Fruit fly (Drosophila melanogaster) whole organism, embryonic: ENCODE data around the gene CG17572.

Source experiments
- Awh ChIP-seq: fragments of 200-800 bp; sonication (Bioruptor generic); IDR thresholded peaks from 2 replicates; pipeline ENCODE4, ENCODE4 v1.3.6; 2022; ENCODE audit warnings: missing biosample characterization, missing genetic modification characterization
- BtbVII ChIP-seq: fragments of 200-800 bp; sonication (Bioruptor generic); optimal IDR thresholded peaks from 3 replicates; lab custom pipeline; 2017; ENCODE audit warnings: missing biosample characterization, mild to moderate bottlenecking, missing genetic modification characterization
- C15 ChIP-seq: fragments of 200-800 bp; sonication (Bioruptor generic); IDR thresholded peaks from 3 replicates; pipeline ENCODE4 v1.3.6; 2022; ENCODE audit warnings: missing biosample characterization, missing genetic modification characterization
- CG10147 ChIP-seq: fragments of 200-800 bp; sonication (Bioruptor generic); optimal IDR thresholded peaks from 2 replicates; lab custom pipeline; 2019; ENCODE audit warnings: missing biosample characterization, mild to moderate bottlenecking, missing genetic modification characterization, moderate library complexity
- CG1024 ChIP-seq: fragments of 200-800 bp; sonication (Bioruptor generic); IDR thresholded peaks from 2 replicates; pipeline ENCODE4 v1.3.6; 2022; ENCODE audit warnings: missing biosample characterization, missing genetic modification characterization
- CG10979 ChIP-seq: fragments of 200-800 bp; sonication (Bioruptor generic); optimal IDR thresholded peaks from 2 replicates; lab custom pipeline; 2018; ENCODE audit warnings: missing biosample characterization, mild to moderate bottlenecking, missing genetic modification characterization, moderate library complexity
- CG11398 ChIP-seq: fragments of 200-800 bp; sonication (Bioruptor generic); optimal IDR thresholded peaks from 2 replicates; lab custom pipeline; 2016; ENCODE audit warnings: missing biosample characterization, missing genetic modification characterization
- CG12391 ChIP-seq: fragments of 200-800 bp; sonication (Bioruptor generic); optimal IDR thresholded peaks from 3 replicates; lab custom pipeline; 2018; ENCODE audit warnings: missing biosample characterization, mild to moderate bottlenecking, missing genetic modification characterization, moderate library complexity
- CG13123 ChIP-seq: fragments of 200-800 bp; sonication (Bioruptor generic); optimal IDR thresholded peaks from 2 replicates; lab custom pipeline; 2016; ENCODE audit warnings: missing biosample characterization, missing genetic modification characterization
- CG13775 ChIP-seq: fragments of 200-800 bp; sonication (Bioruptor generic); optimal IDR thresholded peaks from 3 replicates; lab custom pipeline; 2017; ENCODE audit warnings: missing biosample characterization, mild to moderate bottlenecking, missing genetic modification characterization
- CG14965 ChIP-seq: fragments of 200-800 bp; sonication (Bioruptor generic); optimal IDR thresholded peaks from 2 replicates; lab custom pipeline; 2016; ENCODE audit warnings: missing biosample characterization, missing genetic modification characterization, borderline replicate concordance
- CG16813 ChIP-seq: fragments of 200-800 bp; sonication (Bioruptor generic); IDR thresholded peaks from 3 replicates; pipeline ENCODE4 v1.3.6; 2022; ENCODE audit warnings: missing biosample characterization, missing genetic modification characterization; ENCODE audit not compliant: partially characterized antibody
- CG17912 ChIP-seq: fragments of 200-800 bp; sonication (Bioruptor generic); optimal IDR thresholded peaks from 2 replicates; lab custom pipeline; 2018; ENCODE audit warnings: missing biosample characterization, mild to moderate bottlenecking, missing genetic modification characterization
- CG18476 ChIP-seq: fragments of 200-800 bp; sonication (Bioruptor generic); optimal IDR thresholded peaks from 2 replicates; lab custom pipeline; 2016; ENCODE audit warnings: missing biosample characterization, mild to moderate bottlenecking, missing genetic modification characterization
- CG3163 ChIP-seq: fragments of 200-800 bp; sonication (Bioruptor generic); optimal IDR thresholded peaks from 3 replicates; lab custom pipeline; 2016; ENCODE audit warnings: missing biosample characterization, missing genetic modification characterization
- CG34422 ChIP-seq: fragments of 200-800 bp; sonication (Bioruptor generic); IDR thresholded peaks from 3 replicates; pipeline ENCODE4 v1.3.6; 2022; ENCODE audit warnings: missing biosample characterization, missing genetic modification characterization
- CG3838 ChIP-seq: fragments of 200-800 bp; sonication (Bioruptor generic); optimal IDR thresholded peaks from 3 replicates; lab custom pipeline; 2016; ENCODE audit warnings: missing biosample characterization, missing genetic modification characterization
- CG4617 ChIP-seq: fragments of 200-800 bp; sonication (Bioruptor generic); optimal IDR thresholded peaks from 3 replicates; lab custom pipeline; 2016; ENCODE audit warnings: missing biosample characterization, missing genetic modification characterization, borderline replicate concordance
- CG6689 ChIP-seq: fragments of 200-800 bp; sonication (Bioruptor generic); IDR thresholded peaks from 2 replicates; pipeline ENCODE4 v1.3.6; 2022; ENCODE audit warnings: missing biosample characterization, missing genetic modification characterization
- Chrac-16 ChIP-seq: fragments of 200-800 bp; sonication (Bioruptor generic); optimal IDR thresholded peaks from 3 replicates; lab custom pipeline; 2016; ENCODE audit warnings: missing biosample characterization, missing genetic modification characterization
- Dad ChIP-seq: fragments of 200-800 bp; sonication (Bioruptor generic); optimal IDR thresholded peaks from 3 replicates; lab custom pipeline; 2016; ENCODE audit warnings: missing biosample characterization, missing genetic modification characterization
- Dp ChIP-seq: fragments of 200-800 bp; sonication (Bioruptor generic); optimal IDR thresholded peaks from 2 replicates; lab custom pipeline; 2018; ENCODE audit warnings: missing biosample characterization, mild to moderate bottlenecking, missing genetic modification characterization, moderate library complexity
- H15 ChIP-seq: fragments of 200-800 bp; sonication (Bioruptor generic); IDR thresholded peaks from 3 replicates; pipeline ENCODE4 v1.3.6; 2022; ENCODE audit warnings: missing biosample characterization, missing genetic modification characterization
- HLHmδ ChIP-seq: fragments of 200-800 bp; sonication (Bioruptor generic); optimal IDR thresholded peaks from 2 replicates; lab custom pipeline; 2018; ENCODE audit warnings: missing biosample characterization, mild to moderate bottlenecking, missing genetic modification characterization, moderate library complexity
- Hand ChIP-seq: fragments of 200-800 bp; sonication (Bioruptor generic); optimal IDR thresholded peaks from 2 replicates; lab custom pipeline; 2017; ENCODE audit warnings: mild to moderate bottlenecking, missing biosample characterization, missing genetic modification reagents, missing genetic modification characterization
- Hmr ChIP-seq: fragments of 200-800 bp; sonication (Bioruptor generic); optimal IDR thresholded peaks from 3 replicates; lab custom pipeline; 2017; ENCODE audit warnings: mild to moderate bottlenecking, missing biosample characterization, missing genetic modification reagents, missing genetic modification characterization
- Hr3 ChIP-seq: fragments of 200-800 bp; sonication (Bioruptor generic); optimal IDR thresholded peaks from 3 replicates; lab custom pipeline; 2016; ENCODE audit warnings: missing biosample characterization, missing genetic modification characterization
- Lpt ChIP-seq: fragments of >200 bp; optimal IDR thresholded peaks from 2 replicates; lab custom pipeline; 2018; ENCODE audit warnings: missing biosample characterization, missing genetic modification characterization
- Mad ChIP-seq: fragments of 200-800 bp; sonication (Bioruptor generic); optimal IDR thresholded peaks from 2 replicates; lab custom pipeline; 2016; ENCODE audit warnings: missing biosample characterization, missing genetic modification characterization
- Opbp ChIP-seq: fragments of 200-800 bp; sonication (Bioruptor generic); IDR thresholded peaks from 3 replicates; pipeline ENCODE4 v1.3.6; 2022; ENCODE audit warnings: missing biosample characterization, missing genetic modification characterization; ENCODE audit not compliant: partially characterized antibody
- Taf1 ChIP-seq: fragments of 200-800 bp; sonication (Bioruptor generic); IDR thresholded peaks from 2 replicates; pipeline ENCODE4 v1.3.6; 2022; ENCODE audit warnings: missing biosample characterization, missing genetic modification characterization
- Xbp1 ChIP-seq: fragments of 200-800 bp; sonication (Bioruptor generic); optimal IDR thresholded peaks from 3 replicates; lab custom pipeline; 2016; ENCODE audit warnings: missing biosample characterization, mild to moderate bottlenecking, missing genetic modification characterization
- YL-1 ChIP-seq: fragments of 200-800 bp; sonication (Bioruptor generic); optimal IDR thresholded peaks from 3 replicates; lab custom pipeline; 2017; ENCODE audit warnings: missing biosample characterization, mild to moderate bottlenecking, missing genetic modification characterization
- ato ChIP-seq: fragments of 200-800 bp; sonication (Bioruptor generic); IDR thresholded peaks from 2 replicates; pipeline ENCODE4 v1.3.6; 2022; ENCODE audit warnings: missing biosample characterization, missing genetic modification characterization; ENCODE audit not compliant: partially characterized antibody
- cato ChIP-seq: fragments of 200-800 bp; sonication (Bioruptor generic); optimal IDR thresholded peaks from 2 replicates; lab custom pipeline; 2016; ENCODE audit warnings: missing biosample characterization, missing genetic modification characterization, borderline replicate concordance
- chif ChIP-seq, 2 experiments: fragments of 200-800 bp; sonication (Bioruptor generic); optimal IDR thresholded peaks; 3 replicates each; lab custom pipeline; 2016; ENCODE audit warnings: missing biosample characterization in 2 of 2, missing genetic modification characterization in 2 of 2
- dysf ChIP-seq: fragments of 200-800 bp; sonication (Bioruptor generic); IDR thresholded peaks from 3 replicates; pipeline ENCODE4 v1.3.6; 2022; ENCODE audit warnings: missing biosample characterization, missing genetic modification characterization
- esg ChIP-seq: fragments of 200-800 bp; sonication (Bioruptor generic); conservative IDR thresholded peaks from 2 replicates; pipeline ENCODE4 v1.3.6; 2022; ENCODE audit warnings: missing biosample characterization, missing genetic modification characterization
- fd64A ChIP-seq: fragments of 200-800 bp; sonication (Bioruptor generic); optimal IDR thresholded peaks from 3 replicates; lab custom pipeline; 2018; ENCODE audit warnings: missing biosample characterization, mild to moderate bottlenecking, missing genetic modification characterization
- gro ChIP-seq: fragments of 200-800 bp; sonication (Bioruptor generic); optimal IDR thresholded peaks from 2 replicates; lab custom pipeline; 2016; ENCODE audit warnings: missing biosample characterization, missing genetic modification characterization
- gt ChIP-seq: fragments of 200-800 bp; sonication (Bioruptor generic); IDR thresholded peaks from 2 replicates; pipeline ENCODE4 v1.3.6; 2022; ENCODE audit warnings: missing biosample characterization, missing genetic modification characterization
- knrl ChIP-seq: fragments of 200-800 bp; sonication (Bioruptor generic); IDR thresholded peaks from 3 replicates; pipeline ENCODE4 v1.3.6; 2022; ENCODE audit warnings: missing biosample characterization, missing genetic modification characterization; ENCODE audit not compliant: partially characterized antibody
- nom ChIP-seq: fragments of 200-800 bp; sonication (Bioruptor generic); optimal IDR thresholded peaks from 2 replicates; lab custom pipeline; 2017; ENCODE audit warnings: missing biosample characterization, missing genetic modification characterization, mild to moderate bottlenecking, moderate library complexity, missing genetic modification reagents
- otp ChIP-seq: fragments of 200-800 bp; sonication (Bioruptor generic); IDR thresholded peaks from 3 replicates; pipeline ENCODE4, ENCODE4 v1.3.6; 2022; ENCODE audit warnings: missing biosample characterization, missing genetic modification characterization
- sens ChIP-seq: fragments of 200-800 bp; sonication (Bioruptor generic); peaks from one replicate; lab custom pipeline; 2016; ENCODE audit warnings: missing biosample characterization, missing genetic modification characterization
- sna ChIP-seq: fragments of 200-800 bp; sonication (Bioruptor generic); IDR thresholded peaks from 2 replicates; pipeline ENCODE4 v1.3.6; 2022; ENCODE audit warnings: missing biosample characterization, missing genetic modification characterization; ENCODE audit not compliant: partially characterized antibody
- so ChIP-seq: fragments of 200-800 bp; sonication (Bioruptor generic); IDR thresholded peaks from 3 replicates; pipeline ENCODE4 v1.3.6; 2022; ENCODE audit warnings: missing biosample characterization, missing genetic modification characterization
- z ChIP-seq: fragments of 200-800 bp; sonication (Bioruptor generic); IDR thresholded peaks from 3 replicates; pipeline ENCODE4 v1.3.6; 2022; ENCODE audit warnings: missing biosample characterization, missing genetic modification characterization
- zen ChIP-seq: fragments of 200-800 bp; sonication (Bioruptor generic); optimal IDR thresholded peaks from 3 replicates; lab custom pipeline; 2018; ENCODE audit warnings: missing biosample characterization, mild to moderate bottlenecking, missing genetic modification characterization, moderate library complexity

Gene CG17572

dm6 chr2L:19051534-19052100 lies 22.3 kb downstream of the CG17572 start, which contains the start of gene Rpn3 (continued):
- peak; percentile 73 for TF ChIP-seq CG3838 (GFP tag; lab: Kevin White, UChicago)
- TF ChIP-seq z (GFP tag; lab: Robert Waterston, UW), result no peak
- TF ChIP-seq CG17912 (GFP tag; lab: Kevin White, UChicago), result no peak
- TF ChIP-seq CG4617 (GFP tag; lab: Kevin White, UChicago), result peak; percentile 69
- no peak for TF ChIP-seq Lpt (GFP tag; lab: Kevin White, UChicago)
- peak; percentile 22 for TF ChIP-seq nom (GFP tag; lab: Kevin White, UChicago)
- peak; percentile 91 for TF ChIP-seq CG6689 (GFP tag; lab: Robert Waterston, UW)
- peak; percentile 38 for TF ChIP-seq BtbVII (GFP tag; lab: Kevin White, UChicago)
- peak; percentile 84 for TF ChIP-seq CG10979
- TF ChIP-seq H15 (GFP tag; lab: Robert Waterston, UW), result peak; percentile 87
- TF ChIP-seq Hand (GFP tag; lab: Kevin White, UChicago), result peak; percentile 15
- peak; percentile 65 for TF ChIP-seq knrl (GFP tag; lab: Robert Waterston, UW)
- TF ChIP-seq CG12391, result peak; percentile 93
- TF ChIP-seq HLHmδ, result no peak
- TF ChIP-seq cato (GFP tag; lab: Kevin White, UChicago), result peak; percentile 80
- TF ChIP-seq C15 (GFP tag; lab: Robert Waterston, UW), result peak; percentile 73; the same call in 1 of the 3 replicates
- TF ChIP-seq chif (GFP tag; optimal IDR thresholded peaks at IDR 0.05; lab: Kevin White, UChicago), result peak; percentile 75 to 85
- no peak for TF ChIP-seq CG14965 (GFP tag; lab: Kevin White, UChicago)
- peak; percentile 10 for TF ChIP-seq Dp (GFP tag; lab: Kevin White, UChicago)
- peak; percentile 50; the same call in 1 of the 2 replicates for TF ChIP-seq Taf1 (GFP tag; lab: Robert Waterston, UW)
- TF ChIP-seq sens (GFP tag; lab: Kevin White, UChicago), result peak; percentile 97
- peak; percentile 84 for TF ChIP-seq Xbp1 (GFP tag; lab: Kevin White, UChicago)
- TF ChIP-seq Mad (GFP tag; lab: Kevin White, UChicago), result peak; percentile 74
- TF ChIP-seq dysf, result peak; percentile 84
- TF ChIP-seq esg (GFP tag; lab: Robert Waterston, UW), result peak; percentile 84
- no peak for TF ChIP-seq fd64A (GFP tag; lab: Kevin White, UChicago)
- TF ChIP-seq so (GFP tag; lab: Robert Waterston, UW), result peak; percentile 84
- peak; percentile 46 for TF ChIP-seq CG10147 (GFP tag; lab: Kevin White, UChicago)
- peak; percentile 70 for TF ChIP-seq CG1024 (GFP tag; lab: Robert Waterston, UW)
- TF ChIP-seq zen (tag; lab: Kevin White, UChicago), result peak; percentile 84
- peak; percentile 78 for TF ChIP-seq otp (GFP tag; lab: Robert Waterston, UW)
- peak; percentile 88 for TF ChIP-seq Chrac-16 (GFP tag; lab: Kevin White, UChicago)
- peak; percentile 51 for TF ChIP-seq CG11398 (GFP tag; lab: Kevin White, UChicago)
- TF ChIP-seq gro, result peak; percentile 47
- peak; percentile 64; the same call in 2 of the 3 replicates for TF ChIP-seq CG16813 (GFP tag; lab: Robert Waterston, UW)
- TF ChIP-seq CG18476 (GFP tag; lab: Kevin White, UChicago), result peak; percentile 75
- peak; percentile 60 for TF ChIP-seq CG3163
- peak; percentile 86 for TF ChIP-seq Hr3 (GFP tag; lab: Kevin White, UChicago)
- peak; percentile 86 for TF ChIP-seq Hmr
- TF ChIP-seq Dad (GFP tag; lab: Kevin White, UChicago), result peak; percentile 79
- TF ChIP-seq CG34422 (GFP tag; lab: Robert Waterston, UW), result peak; percentile 83
- TF ChIP-seq YL-1 (GFP tag; lab: Kevin White, UChicago), result peak; percentile 71
- TF ChIP-seq gt (GFP tag; lab: Robert Waterston, UW), result 0 out of 2 replicates have a peak, but pooled peaks have one; percentile 19
- TF ChIP-seq Awh (GFP tag; lab: Robert Waterston, UW), result peak; percentile 85
- peak; percentile 68; the same call in 1 of the 2 replicates for TF ChIP-seq sna (GFP tag; lab: Robert Waterston, UW)
- TF ChIP-seq Opbp (GFP tag; lab: Robert Waterston, UW), result no peak; the same call in 2 of the 3 replicates
- peak; percentile 87 for TF ChIP-seq CG13775 (GFP tag; lab: Kevin White, UChicago)
- TF ChIP-seq CG13123 (GFP tag; lab: Kevin White, UChicago), result peak; percentile 68
- TF ChIP-seq ato (GFP tag; lab: Robert Waterston, UW), result peak; percentile 67
